Worm (Caenorhabditis elegans) whole organism, young adult: ENCODE data around the gene srz-20.

Experiments used
- chd-7 ChIP-seq: sonication (generic microtip); optimal IDR thresholded peaks from 2 replicates; lab custom pipeline; 2016; ENCODE audit warnings: mild to moderate bottlenecking, missing genetic modification characterization, moderate library complexity, missing compliant biosample characterization
- let-607 ChIP-seq, 2 experiments: fragments of 200-800 bp in 1 of 2; sonication (Bioruptor generic) in 1 of 2; sonication (generic microtip) in 1 of 2; optimal IDR thresholded peaks; 2 replicates each; lab custom pipeline; 2016 to 2018; ENCODE audit warnings: mild to moderate bottlenecking in 2 of 2, missing compliant biosample characterization in 2 of 2, missing genetic modification characterization in 2 of 2, moderate library complexity in 2 of 2, missing genotype in 1 of 2
- unc-130 ChIP-seq: sonication (generic microtip); optimal IDR thresholded peaks from 2 replicates; lab custom pipeline; 2016; ENCODE audit warnings: missing genetic modification reagents, missing genetic modification characterization, missing compliant biosample characterization

ce11 chrIV:3919506-3919905, 4.1 kb downstream of the srz-20 start, which contains the start of gene srz-19:
- TF ChIP-seq chd-7 (tag; lab: Kevin White, UChicago) (no peak), let-607 (tag; optimal IDR thresholded peaks at IDR 0.05; lab: Kevin White, UChicago) (no peak), unc-130 (GFP tag; lab: Kevin White, UChicago) (no peak)
